Fruit fly (Drosophila melanogaster): ENCODE data around the gene trc.

The trc gene

dm6 chr3L:19794203-19794802 lies 39.8 kb downstream of the trc start (continued):
- TF ChIP-seq wek (GFP tag; optimal IDR thresholded peaks at IDR 0.05) (peak; percentile 66), chif (GFP tag; optimal IDR thresholded peaks at IDR 0.05) (peak; percentile 69 to 74), CG2678 (tag; optimal IDR thresholded peaks at IDR 0.05) (peak; percentile 94), CG12299 (tag; optimal IDR thresholded peaks at IDR 0.05) (peak; percentile 80), dmrt99B (tag; optimal IDR thresholded peaks at IDR 0.05) (peak; percentile 91), ERR (GFP tag; optimal IDR thresholded peaks at IDR 0.05) (peak; percentile 45), Atf6 (GFP tag; IDR thresholded peaks at IDR 0.05) (peak; percentile 83), emc (GFP tag; optimal IDR thresholded peaks at IDR 0.05) (peak; percentile 36), sob (GFP tag; IDR thresholded peaks at IDR 0.05) (peak; percentile 75), Ada2b (GFP tag; IDR thresholded peaks at IDR 0.05) (peak; percentile 69), pum (GFP tag; optimal IDR thresholded peaks at IDR 0.05) (peak; percentile 49), CG15514 (GFP tag; optimal IDR thresholded peaks at IDR 0.05) (no peak), fd64A (GFP tag; optimal IDR thresholded peaks at IDR 0.05) (peak; percentile 55), Optix (GFP tag; IDR thresholded peaks at IDR 0.05) (peak; percentile 59; the same call in 2 of the 3 replicates), CG11695 (GFP tag; IDR thresholded peaks at IDR 0.05) (peak; percentile 71), CG11723 (GFP tag; optimal IDR thresholded peaks at IDR 0.05) (peak; percentile 91), CG2889 (GFP tag; IDR thresholded peaks at IDR 0.05) (0 out of 3 replicates have a peak, but pooled peaks have one; percentile 15), CG7987 (GFP tag; optimal IDR thresholded peaks at IDR 0.05) (peak; percentile 40), CG11696 (GFP tag; IDR thresholded peaks at IDR 0.05) (peak; percentile 24; the same call in 1 of the 2 replicates), CG10274 (GFP tag; optimal IDR thresholded peaks at IDR 0.05) (peak; percentile 73), CG13287 (GFP tag; IDR thresholded peaks at IDR 0.05; ENCODE audit: partially characterized antibody) (peak; percentile 7; the same call in 1 of the 2 replicates), Kr (GFP tag; optimal IDR thresholded peaks at IDR 0.05) (no peak), CG17802 (tag; optimal IDR thresholded peaks at IDR 0.05) (peak; percentile 44), yki (optimal IDR thresholded peaks at IDR 0.05) (no peak), CG34224 (GFP tag; IDR thresholded peaks at IDR 0.05; ENCODE audit: partially characterized antibody) (0 out of 3 replicates have a peak, but pooled peaks have one; percentile 12), Dip2 (GFP tag; IDR thresholded peaks at IDR 0.05) (no peak), CG32772 (GFP tag; IDR thresholded peaks at IDR 0.05) (peak; percentile 61; the same call in 1 of the 2 replicates), CG1529 (GFP tag; optimal IDR thresholded peaks at IDR 0.05) (peak; percentile 73), CG2120 (GFP tag; optimal IDR thresholded peaks at IDR 0.05) (peak; percentile 90), Ets65A (GFP tag) (peak; percentile 96), pfk (GFP tag; optimal IDR thresholded peaks at IDR 0.05) (peak; percentile 16), tx (GFP tag; optimal IDR thresholded peaks at IDR 0.05) (peak; percentile 68), Spps (tag; optimal IDR thresholded peaks at IDR 0.05) (peak; percentile 52), Dll (GFP tag; IDR thresholded peaks at IDR 0.05; ENCODE audit: partially characterized antibody) (peak; percentile 33; the same call in 1 of the 4 replicates), sd (tag; optimal IDR thresholded peaks at IDR 0.05) (no peak), esg (GFP tag; conservative IDR thresholded peaks at IDR 0.05) (peak; percentile 57), Max (GFP tag; optimal IDR thresholded peaks at IDR 0.05) (peak; percentile 83), pita (GFP tag; optimal IDR thresholded peaks at IDR 0.05) (no peak), ttk (GFP tag; IDR thresholded peaks at IDR 0.05) (no peak; the same call in 1 of the 2 replicates), CG7928 (GFP tag; optimal IDR thresholded peaks at IDR 0.05) (peak; percentile 3), CG13775 (GFP tag; optimal IDR thresholded peaks at IDR 0.05) (peak; percentile 87), CG11093 (GFP tag; IDR thresholded peaks at IDR 0.05) (0 out of 3 replicates have a peak, but pooled peaks have one; percentile 43), Sry-δ (GFP tag; optimal IDR thresholded peaks at IDR 0.05) (peak; percentile 16), NfI (GFP tag; optimal IDR thresholded peaks at IDR 0.05) (peak; percentile 87), fd102C (GFP tag; optimal IDR thresholded peaks at IDR 0.05) (no peak), Dp (GFP tag; optimal IDR thresholded peaks at IDR 0.05) (no peak), CG1603 (tag; optimal IDR thresholded peaks at IDR 0.05) (peak; percentile 69), Ptx1 (GFP tag; IDR thresholded peaks at IDR 0.05) (peak; percentile 76), CG2875 (GFP tag; optimal IDR thresholded peaks at IDR 0.05) (peak; percentile 77), ham (GFP tag; IDR thresholded peaks at IDR 0.05) (no peak)
